Fruit fly (Drosophila melanogaster): ENCODE results near the gene Hsc70-1.

The Hsc70-1 gene

DNA sequence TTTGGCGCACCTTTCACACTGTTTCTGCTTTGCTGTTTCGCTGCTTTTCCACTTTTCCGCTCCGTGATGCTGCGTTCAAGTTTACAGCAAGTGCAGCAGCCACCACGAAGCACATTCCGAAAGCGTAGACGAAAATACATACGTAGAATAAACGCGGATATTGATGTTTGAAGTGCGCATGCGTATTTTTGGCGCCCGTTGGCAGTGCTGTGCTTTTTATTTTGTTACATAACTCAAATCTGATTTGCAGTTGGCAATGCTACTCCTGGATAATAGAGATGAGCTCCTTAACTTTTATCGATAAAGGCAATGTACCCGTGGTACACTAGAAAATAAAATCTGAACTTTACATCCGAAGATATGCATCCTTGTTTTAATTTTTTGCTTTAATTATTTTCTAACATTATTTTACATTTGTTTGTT lies 32.9 kb downstream of the Hsc70-1 start (continued):
- TF ChIP-seq Hey (tag; optimal IDR thresholded peaks at IDR 0.05) (no peak), Nf-YB (GFP tag; optimal IDR thresholded peaks at IDR 0.05) (no peak), ham (GFP tag; IDR thresholded peaks at IDR 0.05) (no peak), CG14710 (tag; optimal IDR thresholded peaks at IDR 0.05) (peak; percentile 7), CG8765 (GFP tag; IDR thresholded peaks at IDR 0.05) (no peak), klu (GFP tag; IDR thresholded peaks at IDR 0.05) (no peak), Bteb2 (GFP tag; optimal IDR thresholded peaks at IDR 0.05) (no peak), CG1603 (tag; optimal IDR thresholded peaks at IDR 0.05) (no peak), CG2712 (tag; optimal IDR thresholded peaks at IDR 0.05) (no peak), cad (GFP tag; optimal IDR thresholded peaks at IDR 0.05) (no peak), lab (GFP tag; optimal IDR thresholded peaks at IDR 0.05) (no peak), wek (GFP tag; optimal IDR thresholded peaks at IDR 0.05) (no peak), CG3407 (GFP tag; optimal IDR thresholded peaks at IDR 0.05) (no peak), CG6765 (GFP tag; optimal IDR thresholded peaks at IDR 0.05) (no peak), CG34224 (GFP tag; IDR thresholded peaks at IDR 0.05; ENCODE audit: partially characterized antibody) (no peak), Bdp1 (GFP tag; optimal IDR thresholded peaks at IDR 0.05) (no peak), pros (GFP tag; optimal IDR thresholded peaks at IDR 0.05) (no peak), vvl (GFP tag; IDR thresholded peaks at IDR 0.05) (peak; percentile 7; the same call in 1 of the 2 replicates), run (tag; optimal IDR thresholded peaks at IDR 0.05) (no peak), Eip74EF (GFP tag; optimal IDR thresholded peaks at IDR 0.05) (no peak), CG5953 (GFP tag; IDR thresholded peaks at IDR 0.05) (no peak), phol (tag; optimal IDR thresholded peaks at IDR 0.05) (no peak), nerfin-1 (tag; optimal IDR thresholded peaks at IDR 0.05) (peak; percentile 38), CG9932 (GFP tag; IDR thresholded peaks at IDR 0.05) (no peak), CG13424 (tag; optimal IDR thresholded peaks at IDR 0.05) (peak; percentile 20), Trl (optimal IDR thresholded peaks at IDR 0.05) (no peak), Trl (GFP tag; optimal IDR thresholded peaks at IDR 0.05) (no peak), CG17568 (GFP tag; optimal IDR thresholded peaks at IDR 0.05) (no peak), CG16815 (GFP tag; optimal IDR thresholded peaks at IDR 0.05) (no peak), CG4282 (GFP tag; optimal IDR thresholded peaks at IDR 0.05) (no peak), bcd (GFP tag; optimal IDR thresholded peaks at IDR 0.05) (no peak), CG34422 (GFP tag; IDR thresholded peaks at IDR 0.05) (0 out of 3 replicates have a peak, but pooled peaks have one; percentile 45), mam (GFP tag; optimal IDR thresholded peaks at IDR 0.05) (no peak), ac (GFP tag; optimal IDR thresholded peaks at IDR 0.05) (no peak), CG12219 (GFP tag; optimal IDR thresholded peaks at IDR 0.05) (no peak), gcm2 (GFP tag; optimal IDR thresholded peaks at IDR 0.05) (no peak), Ets65A (GFP tag) (peak; percentile 39), CG11723 (GFP tag; optimal IDR thresholded peaks at IDR 0.05) (no peak), CG10431 (GFP tag; optimal IDR thresholded peaks at IDR 0.05) (no peak), CG15514 (GFP tag; optimal IDR thresholded peaks at IDR 0.05) (no peak), Hmr (GFP tag; optimal IDR thresholded peaks at IDR 0.05) (no peak), eyg (GFP tag; optimal IDR thresholded peaks at IDR 0.05) (no peak), trem (tag; optimal IDR thresholded peaks at IDR 0.05) (no peak), zf30C (GFP tag; optimal IDR thresholded peaks at IDR 0.05) (no peak), CG11695 (GFP tag; IDR thresholded peaks at IDR 0.05) (peak; percentile 39; the same call in 1 of the 3 replicates), CG17612 (GFP tag; IDR thresholded peaks at IDR 0.05) (no peak), CG17361 (GFP tag; IDR thresholded peaks at IDR 0.05) (no peak), Deaf1 (tag; optimal IDR thresholded peaks at IDR 0.05) (no peak), pb (GFP tag; optimal IDR thresholded peaks at IDR 0.05) (no peak), CG3847 (GFP tag; IDR thresholded peaks at IDR 0.05) (0 out of 2 replicates have a peak, but pooled peaks have one; percentile 25), sc (optimal IDR thresholded peaks at IDR 0.05) (no peak), sc (GFP tag; optimal IDR thresholded peaks at IDR 0.05) (no peak)

All from whole organism, embryonic.